Worm (Caenorhabditis elegans) whole organism, dauer: ENCODE results near the gene Y17G9B.5.

Experiments
- unc-62 ChIP-seq: sonication (generic microtip); optimal IDR thresholded peaks from 2 replicates; lab custom pipeline; 2017; ENCODE audit warnings: missing biosample characterization, missing genetic modification reagents, missing genetic modification characterization

The Y17G9B.5 gene

ce11 chrIV:4751814-4752213 is 1.8 kb downstream of the Y17G9B.5 start, which contains the start of gene Y17G9B.4:
Gene Y17G9B.4 (plus strand): TSS chrIV:4752119.
- TF ChIP-seq unc-62 (GFP tag; lab: Kevin White, UChicago) = no peak

- no peak for TF ChIP-seq unc-62 (GFP tag; lab: Kevin White, UChicago)
Measured at ce11 chrIV:4755929-4756655, 6.1 kb downstream of the Y17G9B.5 start, which contains the start of the genes fbxb-77 and Y17G9B.11. Gene fbxb-77 (minus strand): TSS chrIV:4756157. Gene Y17G9B.11 (plus strand): TSS chrIV:4756605.

- no peak for TF ChIP-seq unc-62 (GFP tag; lab: Kevin White, UChicago)
Measured at ce11 chrIV:4758659-4759058, 8.6 kb downstream of the Y17G9B.5 start, which contains the start of gene Y17G9B.8. Gene Y17G9B.8 (minus strand): TSS chrIV:4758840.

- no peak for TF ChIP-seq unc-62 (GFP tag; lab: Kevin White, UChicago)
Measured at ce11 chrIV:4760378-4761084, 10.5 kb downstream of the Y17G9B.5 start, which contains the start of the genes memi-1 and cyp-31A3. Gene memi-1 (minus strand): TSS chrIV:4760428. Gene cyp-31A3 (plus strand): TSS chrIV:4761049.

- no peak for TF ChIP-seq unc-62 (GFP tag; lab: Kevin White, UChicago)
Measured at ce11 chrIV:4763844-4764243, 13.8 kb downstream of the Y17G9B.5 start, which contains the start of gene Y17G9B.2. Gene Y17G9B.2 (plus strand): TSS chrIV:4764144.

ce11 chrIV:4764422-4764821 is 14.4 kb downstream of the Y17G9B.5 start, which contains the start of gene npp-26:
Gene npp-26 (plus strand): TSS chrIV:4764722.
- TF ChIP-seq unc-62 (GFP tag; lab: Kevin White, UChicago) = no peak

ce11 chrIV:4771792-4772191 is 21.8 kb downstream of the Y17G9B.5 start, which contains the start of gene R11E3.2:
Gene R11E3.2 (plus strand): TSS chrIV:4772092.
- TF ChIP-seq unc-62 (GFP tag; lab: Kevin White, UChicago) = no peak

ce11 chrIV:4776001-4776400 is 26.0 kb downstream of the Y17G9B.5 start, which contains the start of gene R11E3.19:
Gene R11E3.19 (minus strand): TSS chrIV:4776101.
- no peak for TF ChIP-seq unc-62 (GFP tag; lab: Kevin White, UChicago)

ce11 chrIV:4776501-4776900 is 26.5 kb downstream of the Y17G9B.5 start:
- no peak for TF ChIP-seq unc-62 (GFP tag; lab: Kevin White, UChicago)

- TF ChIP-seq unc-62 (GFP tag; lab: Kevin White, UChicago) = no peak
Measured at ce11 chrIV:4780129-4780528, 30.1 kb downstream of the Y17G9B.5 start, which contains the start of gene set-15. Gene set-15 (minus strand): TSS chrIV:4780229.

- no peak for TF ChIP-seq unc-62 (GFP tag; lab: Kevin White, UChicago)
Measured at ce11 chrIV:4781123-4781522, 31.1 kb downstream of the Y17G9B.5 start.

ce11 chrIV:4788332-4788731 is 38.3 kb downstream of the Y17G9B.5 start, which contains the start of gene nhr-104:
Gene nhr-104 (minus strand): TSS chrIV:4788692.
- TF ChIP-seq unc-62 (GFP tag; lab: Kevin White, UChicago) = no peak

- TF ChIP-seq unc-62 (GFP tag; lab: Kevin White, UChicago) = no peak
Measured at ce11 chrIV:4789445-4789844, 39.4 kb downstream of the Y17G9B.5 start, which contains the start of gene R11E3.1. Gene R11E3.1 (plus strand): TSS chrIV:4789745.

ce11 chrIV:4795111-4795510 is 45.1 kb downstream of the Y17G9B.5 start:
- TF ChIP-seq unc-62 (GFP tag; lab: Kevin White, UChicago) = no peak

- TF ChIP-seq unc-62 (GFP tag; lab: Kevin White, UChicago) = no peak
Measured at ce11 chrIV:4799114-4799513, 49.1 kb downstream of the Y17G9B.5 start, which contains the start of gene eor-1. Gene eor-1 (minus strand): TSS chrIV:4799178.
